Worm (Caenorhabditis elegans): ENCODE data around the gene ifg-1.

DNA sequence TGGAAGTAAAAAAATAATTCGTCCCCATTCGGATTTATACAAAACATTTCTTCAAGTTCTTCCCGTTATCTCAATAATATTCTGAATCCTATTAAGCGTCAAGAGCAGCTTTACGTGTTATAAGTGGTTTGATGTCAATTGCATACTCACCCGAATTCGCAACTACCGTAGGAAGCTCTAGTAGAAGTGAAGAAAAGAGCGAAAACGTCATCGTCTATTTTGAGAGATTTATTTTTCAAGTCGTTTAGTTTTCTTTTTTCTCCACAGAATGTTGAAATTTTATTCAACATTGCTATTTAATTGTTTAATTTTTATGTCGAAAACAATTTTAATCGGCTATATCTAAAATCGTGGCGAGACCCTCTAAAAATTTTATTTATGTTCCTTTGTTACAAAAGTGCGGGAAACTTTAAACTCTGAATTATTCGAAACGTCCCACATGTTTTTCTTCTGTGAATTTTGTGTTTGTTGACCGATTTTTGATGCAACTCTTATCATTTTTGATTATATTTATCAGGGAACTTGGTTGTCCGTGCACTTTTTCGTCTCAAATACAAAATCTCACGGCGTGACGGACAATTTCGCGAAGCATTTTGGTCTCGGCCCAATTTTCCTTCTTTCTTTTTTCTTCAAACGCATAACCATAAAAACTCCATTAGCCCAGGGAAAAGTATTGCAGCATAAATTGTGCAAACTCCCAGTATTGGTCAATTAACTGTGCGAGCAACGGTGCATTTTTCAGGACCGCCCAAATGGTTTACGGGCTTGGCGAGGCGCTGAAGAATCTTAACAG is 53.0 kb downstream of the ifg-1 start, which contains the start of gene tdc-1:
- TF ChIP-seq nhr-41 (GFP tag; IDR thresholded peaks at IDR 0.05) (no peak), snpc-4 (tag; optimal IDR thresholded peaks at IDR 0.05) (no peak), mep-1 (tag; optimal IDR thresholded peaks at IDR 0.05) (no peak), nhr-28 (tag; optimal IDR thresholded peaks at IDR 0.05) (no peak), lin-29 (GFP tag; IDR thresholded peaks at IDR 0.05) (no peak), rbr-2 (tag; optimal IDR thresholded peaks at IDR 0.05) (no peak)
